Fruit fly (Drosophila melanogaster): Measurements from ENCODE around the gene CG33695.

DNA sequence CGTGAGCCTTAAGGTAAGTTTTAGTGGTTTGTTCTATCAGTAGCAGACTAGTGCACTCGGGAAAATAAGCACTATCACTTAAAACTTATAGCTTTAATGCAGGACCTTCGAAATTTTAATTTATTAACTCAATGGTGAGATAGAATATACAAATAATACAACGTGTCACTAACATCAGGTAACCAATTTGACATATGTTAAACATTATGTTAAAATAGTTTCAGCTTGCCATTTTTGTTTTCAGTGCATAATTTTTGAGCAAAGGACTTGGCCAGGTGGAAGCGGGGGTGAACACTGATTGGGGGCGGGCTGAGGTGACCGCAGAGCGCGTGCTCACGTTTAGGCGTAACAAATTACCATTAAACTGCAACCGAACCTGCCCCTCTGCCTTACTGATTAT lies 24.7 kb downstream of the CG33695 start:
- TF ChIP-seq ttk (optimal IDR thresholded peaks at IDR 0.05) (no peak), insv (optimal IDR thresholded peaks at IDR 0.05) (no peak), Myc (optimal IDR thresholded peaks at IDR 0.05) (no peak), psq (optimal IDR thresholded peaks at IDR 0.05) (no peak), h (optimal IDR thresholded peaks at IDR 0.05) (no peak)
